Worm (Caenorhabditis elegans) whole organism, young adult: Measurements from ENCODE around the gene srt-27.

Experiments used
- D2030.7 ChIP-seq: fragments of 200-800 bp; sonication (Bioruptor generic); IDR thresholded peaks from 2 replicates; pipeline ENCODE4 v1.3.6; 2022; ENCODE audit warnings: missing genetic modification reagents, missing genetic modification characterization, missing compliant biosample characterization
- F23B12.7 ChIP-seq: sonication (generic microtip); optimal IDR thresholded peaks from 2 replicates; lab custom pipeline; 2017; ENCODE audit warnings: missing genetic modification characterization, mild to moderate bottlenecking, missing compliant biosample characterization, antibody characterized with exemption, moderate library complexity; ENCODE audit not compliant: insufficient read depth
- F33H1.4 ChIP-seq: fragments of 200-800 bp; sonication (Bioruptor generic); IDR thresholded peaks from 2 replicates; pipeline ENCODE4 v1.3.6; 2022; ENCODE audit warnings: missing genetic modification reagents, missing genetic modification characterization, missing compliant biosample characterization
- F39B2.1 ChIP-seq: fragments of 200-800 bp; sonication (Bioruptor generic); IDR thresholded peaks from 2 replicates; pipeline ENCODE4 v1.3.6; 2022; ENCODE audit warnings: missing genetic modification reagents, missing genetic modification characterization, missing compliant biosample characterization
- F55B11.4 ChIP-seq: sonication (generic microtip); optimal IDR thresholded peaks from 2 replicates; lab custom pipeline; 2016; ENCODE audit warnings: missing compliant biosample characterization, missing genetic modification characterization, borderline replicate concordance; ENCODE audit not compliant: insufficient read depth
- Y53G8AR.9 ChIP-seq: fragments of 200-800 bp; sonication (Bioruptor generic); conservative IDR thresholded peaks from 2 replicates; pipeline ENCODE4 v1.3.6; 2022; ENCODE audit warnings: missing genetic modification reagents, missing genetic modification characterization, missing compliant biosample characterization
- Y95B8A.8 ChIP-seq: fragments of 200-800 bp; sonication (Bioruptor generic); IDR thresholded peaks from 2 replicates; pipeline ENCODE4 v1.3.6; 2022; ENCODE audit warnings: missing genetic modification reagents, missing genetic modification characterization, missing compliant biosample characterization
- ama-1 ChIP-seq, 3 experiments: fragments of 150-350 bp in 1 of 3; sonication (generic microtip) in 2 of 3; optimal IDR thresholded peaks; 2 replicates each; lab custom pipeline; 2014 to 2018; ENCODE audit warnings: missing biosample characterization in 2 of 3, missing genetic modification characterization in 2 of 3, missing genetic modification reagents in 2 of 3
- aptf-2 ChIP-seq: fragments of 200-800 bp; sonication (Bioruptor generic); conservative IDR thresholded peaks from 2 replicates; pipeline ENCODE4 v1.3.6; 2022; ENCODE audit warnings: missing genetic modification reagents, missing genetic modification characterization, missing compliant biosample characterization
- atf-7 ChIP-seq: sonication (generic microtip); optimal IDR thresholded peaks from 2 replicates; lab custom pipeline; 2017; ENCODE audit warnings: mild to moderate bottlenecking, missing genetic modification characterization, missing compliant biosample characterization
- attf-5 ChIP-seq: fragments of 200-800 bp; sonication (Bioruptor generic); optimal IDR thresholded peaks from 2 replicates; lab custom pipeline; 2018; ENCODE audit warnings: mild to moderate bottlenecking, missing genetic modification characterization, missing compliant biosample characterization
- bed-2 ChIP-seq: fragments of 200-800 bp; sonication (Bioruptor generic); IDR thresholded peaks from 2 replicates; pipeline ENCODE4 v1.3.6; 2022; ENCODE audit warnings: missing genetic modification reagents, missing genetic modification characterization, missing compliant biosample characterization
- ceh-79 ChIP-seq: sonication (generic microtip); optimal IDR thresholded peaks from 2 replicates; lab custom pipeline; 2017; ENCODE audit warnings: mild to moderate bottlenecking, missing genetic modification characterization, missing compliant biosample characterization
- ceh-91 ChIP-seq: fragments of 200-800 bp; sonication (Bioruptor generic); IDR thresholded peaks from 2 replicates; pipeline ENCODE4 v1.3.6; 2022; ENCODE audit warnings: missing genetic modification reagents, missing genetic modification characterization, missing compliant biosample characterization
- chd-7 ChIP-seq: sonication (generic microtip); optimal IDR thresholded peaks from 2 replicates; lab custom pipeline; 2016; ENCODE audit warnings: mild to moderate bottlenecking, missing genetic modification characterization, moderate library complexity, missing compliant biosample characterization
- dox-1 ChIP-seq: fragments of 200-800 bp; sonication (Bioruptor generic); IDR thresholded peaks from 2 replicates; pipeline ENCODE4 v1.3.6; 2022; ENCODE audit warnings: missing genetic modification reagents, missing genetic modification characterization, missing compliant biosample characterization
- dpl-1 ChIP-seq: fragments of 150-350 bp; optimal IDR thresholded peaks from 2 replicates; lab custom pipeline; 2014; ENCODE audit warnings: missing biosample characterization, missing genetic modification reagents, missing genetic modification characterization
- egl-44 ChIP-seq: fragments of 200-800 bp; sonication (Bioruptor generic); IDR thresholded peaks from 2 replicates; pipeline ENCODE4 v1.3.6; 2022; ENCODE audit warnings: missing genetic modification reagents, missing genetic modification characterization, missing compliant biosample characterization
- egrh-3 ChIP-seq: fragments of 200-800 bp; sonication (Bioruptor generic); IDR thresholded peaks from 2 replicates; pipeline ENCODE4 v1.3.6; 2022; ENCODE audit warnings: missing genetic modification reagents, missing genetic modification characterization, missing compliant biosample characterization
- ets-4 ChIP-seq: fragments of 200-800 bp; sonication (Bioruptor generic); optimal IDR thresholded peaks from 2 replicates; lab custom pipeline; 2018; ENCODE audit warnings: mild to moderate bottlenecking, missing genetic modification characterization, missing compliant biosample characterization
- gei-17 ChIP-seq: fragments of 200-800 bp; sonication (Bioruptor generic); optimal IDR thresholded peaks from 2 replicates; lab custom pipeline; 2018; ENCODE audit warnings: mild to moderate bottlenecking, missing genetic modification characterization, missing compliant biosample characterization
- hlh-12 ChIP-seq: sonication (generic microtip); optimal IDR thresholded peaks from 2 replicates; lab custom pipeline; 2016; ENCODE audit warnings: missing genetic modification characterization, missing compliant biosample characterization
- hlh-26 ChIP-seq: fragments of 200-800 bp; sonication (Bioruptor generic); conservative IDR thresholded peaks from 2 replicates; pipeline ENCODE4 v1.3.6; 2022; ENCODE audit warnings: missing genetic modification reagents, missing genetic modification characterization, missing compliant biosample characterization
- hrde-1 ChIP-seq: sonication (generic microtip); optimal IDR thresholded peaks from 2 replicates; lab custom pipeline; 2016; ENCODE audit warnings: missing genetic modification characterization, mild to moderate bottlenecking, missing compliant biosample characterization, moderate library complexity, missing genotype, missing genetic modification reagents, borderline replicate concordance
- lin-26 ChIP-seq: fragments of 200-800 bp; sonication (Bioruptor generic); IDR thresholded peaks from 2 replicates; pipeline ENCODE4 v1.3.6; 2022; ENCODE audit warnings: missing genetic modification reagents, missing genetic modification characterization, missing compliant biosample characterization
- lir-1 ChIP-seq: fragments of 200-800 bp; sonication (Bioruptor generic); conservative IDR thresholded peaks from 2 replicates; pipeline ENCODE4 v1.3.6; 2022; ENCODE audit warnings: missing genetic modification reagents, missing genetic modification characterization, missing compliant biosample characterization
- lsy-27 ChIP-seq: sonication (generic microtip); optimal IDR thresholded peaks from 2 replicates; lab custom pipeline; 2017; ENCODE audit warnings: missing genetic modification characterization, mild to moderate bottlenecking, missing compliant biosample characterization, antibody characterized with exemption, missing genotype, borderline replicate concordance; ENCODE audit not compliant: insufficient read depth
- madf-3 ChIP-seq: fragments of 200-800 bp; sonication (Bioruptor generic); IDR thresholded peaks from 2 replicates; pipeline ENCODE4 v1.3.6; 2022; ENCODE audit warnings: missing genetic modification reagents, missing genetic modification characterization, missing compliant biosample characterization
- nfya-1 ChIP-seq: sonication (generic microtip); optimal IDR thresholded peaks from 2 replicates; lab custom pipeline; 2017; ENCODE audit warnings: antibody characterized with exemption, missing compliant biosample characterization, missing genetic modification characterization, borderline replicate concordance; ENCODE audit not compliant: insufficient read depth
- nfyb-1 ChIP-seq: fragments of 200-800 bp; sonication (Bioruptor generic); IDR thresholded peaks from 2 replicates; pipeline ENCODE4 v1.3.6; 2022; ENCODE audit warnings: missing genetic modification reagents, missing genetic modification characterization, missing compliant biosample characterization
- nhr-80 ChIP-seq: sonication (generic microtip); optimal IDR thresholded peaks from 2 replicates; lab custom pipeline; 2016; ENCODE audit warnings: missing genetic modification characterization, missing compliant biosample characterization
- nhr-90 ChIP-seq: sonication (generic microtip); optimal IDR thresholded peaks from 2 replicates; lab custom pipeline; 2016; ENCODE audit warnings: missing genotype, mild to moderate bottlenecking, missing genetic modification characterization, missing compliant biosample characterization
- rec-8 ChIP-seq, 2 experiments: sonication (generic microtip); optimal IDR thresholded peaks; 2 replicates each; lab custom pipeline; 2016; ENCODE audit warnings: mild to moderate bottlenecking in 2 of 2, missing genetic modification characterization in 2 of 2, missing genetic modification reagents in 2 of 2, missing genotype in 2 of 2, missing biosample characterization in 1 of 2, missing compliant biosample characterization in 1 of 2, moderate library complexity in 1 of 2
- snpc-1.1 ChIP-seq: sonication (generic microtip); optimal IDR thresholded peaks from 2 replicates; lab custom pipeline; 2017; ENCODE audit warnings: missing genetic modification characterization, mild to moderate bottlenecking, missing compliant biosample characterization, antibody characterized with exemption, moderate library complexity, missing genotype, missing genetic modification reagents; ENCODE audit not compliant: insufficient read depth
- snpc-3.4 ChIP-seq: sonication (generic microtip); optimal IDR thresholded peaks from 2 replicates; lab custom pipeline; 2017; ENCODE audit warnings: missing genetic modification characterization, mild to moderate bottlenecking, missing compliant biosample characterization, antibody characterized with exemption, moderate library complexity, missing genotype, missing genetic modification reagents
- snpc-4 ChIP-seq, 5 experiments: fragments of 150-350 bp in 1 of 5; sonication (generic microtip) in 4 of 5; optimal IDR thresholded peaks; 2 replicates each; lab custom pipeline; 2014 to 2018; ENCODE audit warnings: missing genetic modification characterization in 5 of 5, missing biosample characterization in 3 of 5, antibody characterized with exemption in 2 of 5, mild to moderate bottlenecking in 2 of 5, missing compliant biosample characterization in 2 of 5, missing genotype in 2 of 5, moderate library complexity in 2 of 5, missing genetic modification reagents in 1 of 5
- tbp1 ChIP-seq: fragments of 200-800 bp; sonication (Bioruptor generic); optimal IDR thresholded peaks from 2 replicates; lab custom pipeline; 2018; ENCODE audit warnings: mild to moderate bottlenecking, missing genetic modification characterization, missing compliant biosample characterization
- tlf-1 ChIP-seq: fragments of 200-800 bp; sonication (Bioruptor generic); optimal IDR thresholded peaks from 2 replicates; lab custom pipeline; 2018; ENCODE audit warnings: mild to moderate bottlenecking, missing genetic modification characterization, missing compliant biosample characterization
- zim-3 ChIP-seq: sonication (generic microtip); optimal IDR thresholded peaks from 2 replicates; lab custom pipeline; 2017; ENCODE audit warnings: mild to moderate bottlenecking, missing genetic modification characterization, moderate library complexity, missing compliant biosample characterization
- ztf-22 ChIP-seq: fragments of 200-800 bp; sonication (Bioruptor generic); optimal IDR thresholded peaks from 2 replicates; lab custom pipeline; 2018; ENCODE audit warnings: mild to moderate bottlenecking, missing genetic modification characterization, moderate library complexity, missing compliant biosample characterization
- ztf-28 ChIP-seq: fragments of 200-800 bp; sonication (Bioruptor generic); IDR thresholded peaks from 2 replicates; pipeline ENCODE4 v1.3.6; 2022; ENCODE audit warnings: missing genetic modification reagents, missing genetic modification characterization, missing compliant biosample characterization
- ztf-3 ChIP-seq: fragments of 200-800 bp; sonication (Bioruptor generic); optimal IDR thresholded peaks from 2 replicates; lab custom pipeline; 2018; ENCODE audit warnings: mild to moderate bottlenecking, missing genetic modification characterization, missing compliant biosample characterization

The srt-27 gene

DNA sequence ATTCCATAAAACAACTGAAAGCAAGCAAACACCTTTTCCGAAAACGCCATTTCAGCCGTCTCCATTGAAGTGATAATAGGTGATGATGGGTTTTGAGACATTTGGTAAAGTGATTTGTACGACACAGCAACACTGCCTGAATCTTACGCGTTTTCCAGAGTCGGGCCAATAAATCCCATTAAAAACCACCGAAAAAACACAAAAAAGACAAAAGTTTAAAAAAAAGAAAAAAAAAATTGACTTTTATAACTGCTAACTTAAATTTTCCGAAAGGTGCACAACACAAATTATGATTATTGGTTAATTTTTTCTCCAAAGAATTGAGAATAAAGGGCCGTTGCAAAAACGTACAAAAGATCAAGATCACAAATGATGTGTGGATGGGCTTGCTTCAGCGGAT, 13.7 kb upstream of the srt-27 start, which contains the start of gene srg-57:
srg-57 (minus strand) TSS at position 101 of the 400 bp plus-strand sequence.
- TF ChIP-seq ama-1 (optimal IDR thresholded peaks at IDR 0.05; lab: Kevin White, UChicago) (no peak), ama-1 (GFP tag; optimal IDR thresholded peaks at IDR 0.05; lab: Kevin White, UChicago) (no peak), D2030.7 (GFP tag; lab: Robert Waterston, UW) (no peak), bed-2 (no peak)

ce11 chrV:2730784-2731480, 10.3 kb upstream of the srt-27 start, which contains the start of gene dod-3:
dod-3 (minus strand) TSS chrV:2731098.
- TF ChIP-seq hlh-12 (no peak), snpc-1.1 (tag; lab: Kevin White, UChicago) (no peak), lsy-27 (tag; lab: Kevin White, UChicago) (no peak), nhr-80 (tag; lab: Kevin White, UChicago) (peak; percentile 94), ztf-22 (GFP tag; lab: Kevin White, UChicago) (peak; percentile 70), hlh-26 (GFP tag; lab: Robert Waterston, UW) (no peak), tbp1 (GFP tag; lab: Kevin White, UChicago) (peak; percentile 27), dox-1 (GFP tag; lab: Robert Waterston, UW) (peak; percentile 71), nfya-1 (tag; lab: Kevin White, UChicago) (no peak), snpc-4 (GFP tag; optimal IDR thresholded peaks at IDR 0.05; lab: Kevin White, UChicago) (no peak), snpc-4 (tag; optimal IDR thresholded peaks at IDR 0.05; lab: Kevin White, UChicago) (no peak), atf-7 (tag; lab: Kevin White, UChicago) (peak; percentile 90), nfyb-1 (GFP tag; lab: Robert Waterston, UW) (peak; percentile 50; the same call in 1 of the 2 replicates), tlf-1 (GFP tag; lab: Kevin White, UChicago) (peak; percentile 63), F23B12.7 (tag; lab: Kevin White, UChicago) (no peak), dpl-1 (GFP tag; lab: Kevin White, UChicago) (no peak), ztf-28 (GFP tag; lab: Robert Waterston, UW) (no peak), ama-1 (optimal IDR thresholded peaks at IDR 0.05; lab: Kevin White, UChicago) (peak; percentile 57), ama-1 (GFP tag; optimal IDR thresholded peaks at IDR 0.05; lab: Kevin White, UChicago) (no peak), egrh-3 (GFP tag; lab: Robert Waterston, UW) (peak; percentile 8; the same call in 1 of the 2 replicates), F55B11.4 (tag; lab: Kevin White, UChicago) (no peak), hrde-1 (tag; lab: Kevin White, UChicago) (no peak), lin-26 (no peak), attf-5 (GFP tag; lab: Kevin White, UChicago) (peak; percentile 19), ets-4 (GFP tag; lab: Kevin White, UChicago) (peak; percentile 65), F39B2.1 (GFP tag; lab: Robert Waterston, UW) (no peak), Y53G8AR.9 (GFP tag; lab: Robert Waterston, UW) (no peak), chd-7 (tag; lab: Kevin White, UChicago) (peak; percentile 4), egl-44 (GFP tag; lab: Robert Waterston, UW) (0 out of 2 replicates have a peak, but pooled peaks have one; percentile 65)

DNA sequence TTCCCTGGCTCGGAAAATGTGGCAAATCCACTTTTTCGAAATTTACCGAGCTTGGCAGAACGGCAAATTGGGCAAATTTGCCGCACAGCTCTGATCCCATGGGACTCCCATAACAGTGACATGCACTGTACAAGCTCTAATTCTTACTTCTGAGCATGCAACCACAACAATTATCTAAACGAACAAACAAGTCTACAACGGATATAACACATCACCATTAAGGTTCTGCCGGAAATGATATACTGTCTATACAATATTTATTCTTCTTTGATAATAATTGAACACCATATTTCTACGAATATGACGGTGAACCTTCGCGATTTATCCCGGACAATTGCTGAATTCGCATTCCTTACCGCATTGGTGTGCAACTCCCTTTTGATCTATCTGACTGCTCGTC, 7.6 kb upstream of the srt-27 start, which contains the start of gene str-33:
str-33 (plus strand) TSS at position 301 of the 400 bp plus-strand sequence.
- TF ChIP-seq nhr-90 (tag; lab: Kevin White, UChicago) (no peak), lsy-27 (tag; lab: Kevin White, UChicago) (no peak), Y95B8A.8 (GFP tag; lab: Robert Waterston, UW) (no peak), rec-8 (tag; optimal IDR thresholded peaks at IDR 0.05; lab: Kevin White, UChicago) (no peak), ceh-79 (tag; lab: Kevin White, UChicago) (no peak), ztf-3 (GFP tag; lab: Kevin White, UChicago) (no peak), gei-17 (GFP tag; lab: Kevin White, UChicago) (no peak), ceh-91 (GFP tag; lab: Robert Waterston, UW) (no peak), lir-1 (GFP tag; lab: Robert Waterston, UW) (no peak), nfyb-1 (GFP tag; lab: Robert Waterston, UW) (no peak), aptf-2 (GFP tag; lab: Robert Waterston, UW) (no peak), madf-3 (GFP tag; lab: Robert Waterston, UW) (no peak), F33H1.4 (GFP tag; lab: Robert Waterston, UW) (no peak), zim-3 (tag; lab: Kevin White, UChicago) (no peak), snpc-3.4 (tag; lab: Kevin White, UChicago) (no peak)
